Worm (Caenorhabditis elegans) whole organism, young adult: ENCODE measurements around the gene srbc-39.
A peak's percentile ranks its signal among the peaks of the same experiment; 100 is the strongest.

Experiments used
- B0035.1 ChIP-seq: sonication (generic microtip); optimal IDR thresholded peaks from 2 replicates; lab custom pipeline; 2016; ENCODE audit warnings: missing genetic modification characterization, mild to moderate bottlenecking, missing compliant biosample characterization, missing genotype, missing genetic modification reagents
- B0261.1 ChIP-seq: sonication (generic microtip); optimal IDR thresholded peaks from 2 replicates; lab custom pipeline; 2016; ENCODE audit warnings: mild to moderate bottlenecking, missing genetic modification characterization, moderate library complexity, missing compliant biosample characterization
- C17E4.6 ChIP-seq: fragments of 200-800 bp; sonication (Bioruptor generic); IDR thresholded peaks from 2 replicates; pipeline ENCODE4 v1.3.6; 2022; ENCODE audit warnings: missing genetic modification reagents, missing genetic modification characterization, missing compliant biosample characterization
- F33H1.4 ChIP-seq: fragments of 200-800 bp; sonication (Bioruptor generic); IDR thresholded peaks from 2 replicates; pipeline ENCODE4 v1.3.6; 2022; ENCODE audit warnings: missing genetic modification reagents, missing genetic modification characterization, missing compliant biosample characterization
- F55B11.4 ChIP-seq: sonication (generic microtip); optimal IDR thresholded peaks from 2 replicates; lab custom pipeline; 2016; ENCODE audit warnings: missing compliant biosample characterization, missing genetic modification characterization, borderline replicate concordance; ENCODE audit not compliant: insufficient read depth
- K11D2.4 ChIP-seq: fragments of 200-800 bp; sonication (Bioruptor generic); IDR thresholded peaks from 2 replicates; pipeline ENCODE4 v1.3.6; 2022; ENCODE audit warnings: missing genetic modification reagents, missing genetic modification characterization, missing compliant biosample characterization
- T07F8.4 ChIP-seq: sonication (generic microtip); optimal IDR thresholded peaks from 2 replicates; lab custom pipeline; 2016; ENCODE audit warnings: mild to moderate bottlenecking, missing genetic modification characterization, moderate library complexity, missing compliant biosample characterization
- Y53F4B.3 ChIP-seq: fragments of 200-800 bp; sonication (Bioruptor generic); IDR thresholded peaks from 2 replicates; pipeline ENCODE4 v1.3.6; 2022; ENCODE audit warnings: missing genetic modification reagents, missing genetic modification characterization, missing compliant biosample characterization
- Y95B8A.8 ChIP-seq: fragments of 200-800 bp; sonication (Bioruptor generic); IDR thresholded peaks from 2 replicates; pipeline ENCODE4 v1.3.6; 2022; ENCODE audit warnings: missing genetic modification reagents, missing genetic modification characterization, missing compliant biosample characterization
- bed-2 ChIP-seq: fragments of 200-800 bp; sonication (Bioruptor generic); IDR thresholded peaks from 2 replicates; pipeline ENCODE4 v1.3.6; 2022; ENCODE audit warnings: missing genetic modification reagents, missing genetic modification characterization, missing compliant biosample characterization
- ceh-91 ChIP-seq: fragments of 200-800 bp; sonication (Bioruptor generic); IDR thresholded peaks from 2 replicates; pipeline ENCODE4 v1.3.6; 2022; ENCODE audit warnings: missing genetic modification reagents, missing genetic modification characterization, missing compliant biosample characterization
- chd-7 ChIP-seq: sonication (generic microtip); optimal IDR thresholded peaks from 2 replicates; lab custom pipeline; 2016; ENCODE audit warnings: mild to moderate bottlenecking, missing genetic modification characterization, moderate library complexity, missing compliant biosample characterization
- dox-1 ChIP-seq: fragments of 200-800 bp; sonication (Bioruptor generic); IDR thresholded peaks from 2 replicates; pipeline ENCODE4 v1.3.6; 2022; ENCODE audit warnings: missing genetic modification reagents, missing genetic modification characterization, missing compliant biosample characterization
- egrh-3 ChIP-seq: fragments of 200-800 bp; sonication (Bioruptor generic); IDR thresholded peaks from 2 replicates; pipeline ENCODE4 v1.3.6; 2022; ENCODE audit warnings: missing genetic modification reagents, missing genetic modification characterization, missing compliant biosample characterization
- ekl-4 ChIP-seq: fragments of 200-800 bp; sonication (Bioruptor generic); IDR thresholded peaks from 2 replicates; pipeline ENCODE4 v1.3.6; 2022; ENCODE audit warnings: missing genetic modification reagents, missing genetic modification characterization, missing compliant biosample characterization
- fkh-3 ChIP-seq: sonication (generic microtip); optimal IDR thresholded peaks from 2 replicates; lab custom pipeline; 2016; ENCODE audit warnings: mild to moderate bottlenecking, missing genetic modification characterization, missing compliant biosample characterization
- hlh-12 ChIP-seq: sonication (generic microtip); optimal IDR thresholded peaks from 2 replicates; lab custom pipeline; 2016; ENCODE audit warnings: missing genetic modification characterization, missing compliant biosample characterization
- hlh-26 ChIP-seq: fragments of 200-800 bp; sonication (Bioruptor generic); conservative IDR thresholded peaks from 2 replicates; pipeline ENCODE4 v1.3.6; 2022; ENCODE audit warnings: missing genetic modification reagents, missing genetic modification characterization, missing compliant biosample characterization
- hsf-1 ChIP-seq: fragments of 200-800 bp; sonication (Bioruptor generic); IDR thresholded peaks from 2 replicates; pipeline ENCODE4 v1.3.6; 2022; ENCODE audit warnings: missing genetic modification reagents, missing genetic modification characterization, missing compliant biosample characterization
- let-607 ChIP-seq, 2 experiments: fragments of 200-800 bp in 1 of 2; sonication (Bioruptor generic) in 1 of 2; sonication (generic microtip) in 1 of 2; optimal IDR thresholded peaks; 2 replicates each; lab custom pipeline; 2016 to 2018; ENCODE audit warnings: mild to moderate bottlenecking in 2 of 2, missing compliant biosample characterization in 2 of 2, missing genetic modification characterization in 2 of 2, moderate library complexity in 2 of 2, missing genotype in 1 of 2
- lin-54 ChIP-seq: fragments of 200-800 bp; sonication (Bioruptor generic); optimal IDR thresholded peaks from 2 replicates; lab custom pipeline; 2018; ENCODE audit warnings: mild to moderate bottlenecking, missing genetic modification characterization, missing compliant biosample characterization
- lir-1 ChIP-seq: fragments of 200-800 bp; sonication (Bioruptor generic); conservative IDR thresholded peaks from 2 replicates; pipeline ENCODE4 v1.3.6; 2022; ENCODE audit warnings: missing genetic modification reagents, missing genetic modification characterization, missing compliant biosample characterization
- madf-10 ChIP-seq: sonication (generic microtip); optimal IDR thresholded peaks from 2 replicates; lab custom pipeline; 2016; ENCODE audit warnings: mild to moderate bottlenecking, missing genetic modification characterization, missing compliant biosample characterization
- madf-6 ChIP-seq: fragments of 200-800 bp; sonication (Bioruptor generic); IDR thresholded peaks from 2 replicates; pipeline ENCODE4 v1.3.6; 2022; ENCODE audit warnings: missing genetic modification reagents, missing genetic modification characterization, missing compliant biosample characterization
- mxl-1 ChIP-seq: sonication (generic microtip); optimal IDR thresholded peaks from 2 replicates; lab custom pipeline; 2016; ENCODE audit warnings: missing genetic modification characterization, missing compliant biosample characterization
- nfyb-1 ChIP-seq: fragments of 200-800 bp; sonication (Bioruptor generic); IDR thresholded peaks from 2 replicates; pipeline ENCODE4 v1.3.6; 2022; ENCODE audit warnings: missing genetic modification reagents, missing genetic modification characterization, missing compliant biosample characterization
- nhr-120 ChIP-seq: fragments of 200-800 bp; sonication (Bioruptor generic); IDR thresholded peaks from 2 replicates; pipeline ENCODE4 v1.3.6; 2022; ENCODE audit warnings: missing genetic modification characterization, missing compliant biosample characterization
- nhr-179 ChIP-seq: sonication (generic microtip); optimal IDR thresholded peaks from 2 replicates; lab custom pipeline; 2016; ENCODE audit warnings: mild to moderate bottlenecking, missing genetic modification characterization, missing compliant biosample characterization
- nhr-80 ChIP-seq: sonication (generic microtip); optimal IDR thresholded peaks from 2 replicates; lab custom pipeline; 2016; ENCODE audit warnings: missing genetic modification characterization, missing compliant biosample characterization
- nhr-90 ChIP-seq: sonication (generic microtip); optimal IDR thresholded peaks from 2 replicates; lab custom pipeline; 2016; ENCODE audit warnings: missing genotype, mild to moderate bottlenecking, missing genetic modification characterization, missing compliant biosample characterization
- rcor-1 ChIP-seq: fragments of 200-800 bp; sonication (Bioruptor generic); IDR thresholded peaks from 2 replicates; pipeline ENCODE4 v1.3.6; 2022; ENCODE audit warnings: missing genetic modification reagents, missing genetic modification characterization, missing compliant biosample characterization
- rec-8 ChIP-seq, 2 experiments: sonication (generic microtip); optimal IDR thresholded peaks; 2 replicates each; lab custom pipeline; 2016; ENCODE audit warnings: mild to moderate bottlenecking in 2 of 2, missing genetic modification characterization in 2 of 2, missing genetic modification reagents in 2 of 2, missing genotype in 2 of 2, missing biosample characterization in 1 of 2, missing compliant biosample characterization in 1 of 2, moderate library complexity in 1 of 2
- repo-1 ChIP-seq: sonication (generic microtip); optimal IDR thresholded peaks from 2 replicates; lab custom pipeline; 2017; ENCODE audit warnings: mild to moderate bottlenecking, missing genetic modification characterization, missing compliant biosample characterization
- sdz-38 ChIP-seq: sonication (generic microtip); optimal IDR thresholded peaks from 2 replicates; lab custom pipeline; 2016; ENCODE audit warnings: missing genotype, missing genetic modification characterization, missing compliant biosample characterization
- snpc-3.4 ChIP-seq: sonication (generic microtip); optimal IDR thresholded peaks from 2 replicates; lab custom pipeline; 2017; ENCODE audit warnings: missing genetic modification characterization, mild to moderate bottlenecking, missing compliant biosample characterization, antibody characterized with exemption, moderate library complexity, missing genotype, missing genetic modification reagents
- sptf-2 ChIP-seq: fragments of 200-800 bp; sonication (Bioruptor generic); optimal IDR thresholded peaks from 2 replicates; lab custom pipeline; 2018; ENCODE audit warnings: mild to moderate bottlenecking, missing genetic modification characterization, missing compliant biosample characterization
- tlf-1 ChIP-seq: fragments of 200-800 bp; sonication (Bioruptor generic); optimal IDR thresholded peaks from 2 replicates; lab custom pipeline; 2018; ENCODE audit warnings: mild to moderate bottlenecking, missing genetic modification characterization, missing compliant biosample characterization
- unc-62 ChIP-seq: fragments of 150-350 bp; optimal IDR thresholded peaks from 2 replicates; lab custom pipeline; 2014; ENCODE audit warnings: missing biosample characterization, missing genetic modification reagents, missing genetic modification characterization
- zfh-2 ChIP-seq: fragments of 200-800 bp; sonication (Bioruptor generic); conservative IDR thresholded peaks from 2 replicates; pipeline ENCODE4 v1.3.6; 2022; ENCODE audit warnings: missing genetic modification reagents, missing genetic modification characterization, missing compliant biosample characterization
- zim-3 ChIP-seq: sonication (generic microtip); optimal IDR thresholded peaks from 2 replicates; lab custom pipeline; 2017; ENCODE audit warnings: mild to moderate bottlenecking, missing genetic modification characterization, moderate library complexity, missing compliant biosample characterization
- ztf-25 ChIP-seq: fragments of 200-800 bp; sonication (Bioruptor generic); IDR thresholded peaks from 2 replicates; pipeline ENCODE4 v1.3.6; 2022; ENCODE audit warnings: missing genetic modification reagents, missing genetic modification characterization, missing compliant biosample characterization

Gene srbc-39

DNA sequence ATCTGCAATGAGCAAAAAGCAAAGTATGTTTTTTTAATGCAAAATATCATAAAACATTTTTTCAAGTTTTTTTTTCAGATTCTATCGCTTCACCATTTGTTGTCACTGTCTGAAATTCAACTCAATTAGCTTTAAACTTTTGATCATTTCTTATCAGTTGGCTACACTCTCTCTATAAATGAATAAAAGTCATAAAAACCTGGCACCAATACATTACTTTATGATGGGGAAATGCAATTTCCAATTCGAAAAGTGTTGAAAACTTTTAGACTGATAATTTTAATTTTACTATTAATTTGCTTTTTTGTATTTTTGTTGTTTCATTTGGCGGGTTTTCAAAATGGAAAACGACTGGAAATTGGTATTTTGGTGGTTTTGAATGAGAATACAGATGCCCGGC is 25.1 kb upstream of the srbc-39 start, which contains the start of gene F31F4.1:
TSS of gene F31F4.1 (plus strand) at position 203 of the 400 bp plus-strand sequence.
- TF ChIP-seq nhr-90 (no peak), nhr-80 (tag; lab: Kevin White, UChicago) (peak; percentile 21), C17E4.6 (GFP tag; lab: Robert Waterston, UW) (no peak), ztf-25 (no peak), rec-8 (tag; optimal IDR thresholded peaks at IDR 0.05; lab: Kevin White, UChicago) (no peak), B0261.1 (tag; lab: Kevin White, UChicago) (no peak)

ce11 chrV:687384-687783 is 21.5 kb upstream of the srbc-39 start, which contains the start of gene H25P19.1:
Gene H25P19.1, plus strand, starts transcription at chrV:687684.
- TF ChIP-seq ceh-91 (GFP tag; lab: Robert Waterston, UW) = no peak
- TF ChIP-seq hlh-26 (GFP tag; lab: Robert Waterston, UW) = no peak
- TF ChIP-seq K11D2.4 (GFP tag; lab: Robert Waterston, UW) = no peak
- TF ChIP-seq madf-6 (GFP tag; lab: Robert Waterston, UW) = no peak
- no peak for TF ChIP-seq B0035.1 (tag; lab: Kevin White, UChicago)
- TF ChIP-seq Y53F4B.3 (GFP tag; lab: Robert Waterston, UW) = no peak
- no peak for TF ChIP-seq ztf-25
- TF ChIP-seq F55B11.4 = no peak
- TF ChIP-seq lin-54 (GFP tag; lab: Kevin White, UChicago) = no peak
- no peak for TF ChIP-seq F33H1.4 (GFP tag; lab: Robert Waterston, UW)
- no peak for TF ChIP-seq madf-10 (tag; lab: Kevin White, UChicago)
- TF ChIP-seq fkh-3 = no peak
- TF ChIP-seq hlh-12 (tag; lab: Kevin White, UChicago) = no peak
- no peak for TF ChIP-seq sptf-2 (GFP tag; lab: Kevin White, UChicago)
- TF ChIP-seq dox-1 (GFP tag; lab: Robert Waterston, UW) = no peak
- no peak for TF ChIP-seq nhr-179 (tag; lab: Kevin White, UChicago)
- no peak for TF ChIP-seq rcor-1 (GFP tag; lab: Robert Waterston, UW)
- no peak for TF ChIP-seq zim-3 (tag; lab: Kevin White, UChicago)
- TF ChIP-seq nhr-120 (GFP tag; lab: Robert Waterston, UW) = no peak

DNA sequence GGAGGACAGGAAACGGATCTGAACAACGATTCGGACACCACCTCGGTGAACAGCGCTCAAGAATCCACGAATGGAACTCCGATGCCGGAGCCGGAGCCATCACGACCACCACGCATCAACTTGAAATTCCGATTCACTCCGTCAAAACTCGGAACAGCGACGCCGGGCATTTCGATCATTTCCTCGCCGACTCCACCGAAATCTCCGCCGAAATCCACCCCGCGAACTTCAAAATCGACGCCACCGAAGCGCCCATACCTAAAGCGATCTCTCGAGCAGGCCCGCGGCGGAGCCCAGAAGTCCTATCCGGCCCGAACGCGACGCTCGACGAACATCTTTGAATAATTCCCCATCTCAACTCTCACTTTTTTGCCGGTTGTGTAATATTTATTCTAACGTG is 19.4 kb upstream of the srbc-39 start:
- TF ChIP-seq zfh-2 (GFP tag; lab: Robert Waterston, UW) (peak; percentile 70), Y95B8A.8 (GFP tag; lab: Robert Waterston, UW) (no peak), B0035.1 (tag; lab: Kevin White, UChicago) (no peak), egrh-3 (GFP tag; lab: Robert Waterston, UW) (peak; percentile 46; the same call in 1 of the 2 replicates), nhr-179 (tag; lab: Kevin White, UChicago) (no peak)

ce11 chrV:692720-693422 is 16.0 kb upstream of the srbc-39 start, which contains the start of gene srx-4:
Gene srx-4, minus strand, starts transcription at chrV:692770.
- TF ChIP-seq let-607 (tag; optimal IDR thresholded peaks at IDR 0.05; lab: Kevin White, UChicago) = no peak
- TF ChIP-seq snpc-3.4 = no peak
- no peak for TF ChIP-seq T07F8.4
- TF ChIP-seq mxl-1 = no peak
- TF ChIP-seq madf-6 (GFP tag; lab: Robert Waterston, UW) = no peak

DNA sequence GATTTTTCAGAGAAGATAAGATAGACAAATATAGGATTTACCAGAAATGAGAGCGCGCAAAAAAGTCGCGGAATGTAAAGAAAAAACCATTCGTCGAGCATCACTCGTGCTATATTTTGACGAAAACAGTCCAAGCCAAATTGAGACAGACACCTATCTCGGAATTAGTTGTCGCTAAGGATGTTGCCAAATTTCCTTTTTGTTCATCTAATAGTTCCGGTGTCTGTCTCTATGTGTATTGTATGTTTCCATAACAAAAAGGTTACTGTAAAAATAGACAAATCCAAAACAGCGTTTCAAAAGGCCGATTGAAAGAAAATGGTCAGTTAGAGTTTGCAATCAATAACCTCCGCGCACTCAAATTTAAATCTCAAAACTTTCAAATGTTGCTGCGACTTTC is 14.3 kb upstream of the srbc-39 start, which contains the start of gene srj-53:
TSS of gene srj-53 (minus strand) at position 101 of the 400 bp plus-strand sequence.
- TF ChIP-seq unc-62 (no peak), sdz-38 (tag; lab: Kevin White, UChicago) (no peak), nfyb-1 (GFP tag; lab: Robert Waterston, UW) (no peak), bed-2 (no peak), sptf-2 (GFP tag; lab: Kevin White, UChicago) (no peak), chd-7 (no peak), hsf-1 (no peak), repo-1 (tag; lab: Kevin White, UChicago) (no peak), tlf-1 (GFP tag; lab: Kevin White, UChicago) (no peak), ekl-4 (GFP tag; lab: Robert Waterston, UW) (no peak), hlh-26 (GFP tag; lab: Robert Waterston, UW) (no peak), lir-1 (GFP tag; lab: Robert Waterston, UW) (no peak)
